Fruit fly (Drosophila melanogaster) Kc167 (cell line): ENCODE data around the gene Ddr.

Source experiments
- insv ChIP-seq: fragments of >200 bp; optimal IDR thresholded peaks from 3 replicates; lab custom pipeline; 2018; ENCODE audit warnings: missing external identifiers
- psq ChIP-seq: fragments of >200 bp; optimal IDR thresholded peaks from 2 replicates; lab custom pipeline; 2017; ENCODE audit warnings: missing external identifiers

- no peak for TF ChIP-seq insv (lab: Kevin White, UChicago)
- TF ChIP-seq psq (lab: Kevin White, UChicago) = no peak
These were observed 23.1 kb downstream of the Ddr start for dm6 chr2L:6275981-6276380.
